Fruit fly (Drosophila melanogaster): ENCODE results near the gene mthl10.

mthl10 gene

dm6 chr3L:346656-347640 lies 4.2 kb upstream of the mthl10 start, which contains the start of gene mth:
TSS of gene mth (minus strand) at chr3L:346957.
- TF ChIP-seq ey (GFP tag; optimal IDR thresholded peaks at IDR 0.05) (peak; percentile 20), lola (GFP tag; optimal IDR thresholded peaks at IDR 0.05) (no peak), HLH106 (tag; optimal IDR thresholded peaks at IDR 0.05) (peak; percentile 62), psq (GFP tag; optimal IDR thresholded peaks at IDR 0.05) (no peak), tai (GFP tag; optimal IDR thresholded peaks at IDR 0.05) (no peak), Hnf4 (GFP tag; optimal IDR thresholded peaks at IDR 0.05) (peak; percentile 63), dsf (GFP tag; optimal IDR thresholded peaks at IDR 0.05; ENCODE audit: borderline replicate concordance) (peak; percentile 60), Vsx2 (GFP tag; optimal IDR thresholded peaks at IDR 0.05; ENCODE audit: partially characterized antibody) (no peak), sv (GFP tag; optimal IDR thresholded peaks at IDR 0.05) (peak; percentile 21), rgr (GFP tag; optimal IDR thresholded peaks at IDR 0.05) (peak; percentile 44), Myc (optimal IDR thresholded peaks at IDR 0.05) (no peak), Hr78 (GFP tag; optimal IDR thresholded peaks at IDR 0.05) (peak; percentile 42), CG32264 (GFP tag; optimal IDR thresholded peaks at IDR 0.05) (peak; percentile 22), brk (GFP tag; optimal IDR thresholded peaks at IDR 0.05) (peak; percentile 28), Dif (GFP tag; optimal IDR thresholded peaks at IDR 0.05; ENCODE audit: partially characterized antibody) (no peak), foxo (GFP tag; optimal IDR thresholded peaks at IDR 0.05) (peak in 1 of 2 experiments; percentile 62), Sp1 (GFP tag; optimal IDR thresholded peaks at IDR 0.05) (peak; percentile 41), dmrt93B (GFP tag; optimal IDR thresholded peaks at IDR 0.05) (peak; percentile 6), CG9705 (GFP tag; optimal IDR thresholded peaks at IDR 0.05) (peak; percentile 47), fru (GFP tag; optimal IDR thresholded peaks at IDR 0.05) (peak; percentile 53), h (GFP tag; optimal IDR thresholded peaks at IDR 0.05) (peak; percentile 37), OdsH (GFP tag; optimal IDR thresholded peaks at IDR 0.05) (no peak), CrebA (GFP tag; optimal IDR thresholded peaks at IDR 0.05; ENCODE audit: borderline replicate concordance) (no peak), br (GFP tag; optimal IDR thresholded peaks at IDR 0.05) (peak; percentile 38), N (GFP tag; optimal IDR thresholded peaks at IDR 0.05) (peak; percentile 75), Jra (GFP tag; optimal IDR thresholded peaks at IDR 0.05) (peak; percentile 61), woc (GFP tag; optimal IDR thresholded peaks at IDR 0.05) (peak; percentile 73), Rel (GFP tag; optimal IDR thresholded peaks at IDR 0.05) (peak; percentile 16), Rel (tag; optimal IDR thresholded peaks at IDR 0.05) (peak; percentile 25), GATAd (GFP tag; optimal IDR thresholded peaks at IDR 0.05) (no peak), Dfd (GFP tag; optimal IDR thresholded peaks at IDR 0.05) (no peak)

- peak; percentile 12 for TF ChIP-seq tai (GFP tag; optimal IDR thresholded peaks at IDR 0.05)
- no peak for TF ChIP-seq Myc (optimal IDR thresholded peaks at IDR 0.05)
These were observed 601 bp upstream of the mthl10 start for dm6 chr3L:343316-343715.

- TF ChIP-seq h (GFP tag; optimal IDR thresholded peaks at IDR 0.05) (peak; percentile 31), Hr83 (GFP tag; optimal IDR thresholded peaks at IDR 0.05; ENCODE audit: poor library complexity, severe bottlenecking) (peak; percentile 7), Rel (GFP tag; optimal IDR thresholded peaks at IDR 0.05) (no peak), Rel (tag; optimal IDR thresholded peaks at IDR 0.05) (peak; percentile 92), Sp1 (GFP tag; optimal IDR thresholded peaks at IDR 0.05) (peak; percentile 13), foxo (GFP tag; optimal IDR thresholded peaks at IDR 0.05) (no peak), ey (GFP tag; optimal IDR thresholded peaks at IDR 0.05) (no peak)
These were observed 1.5 kb downstream of the mthl10 start for dm6 chr3L:341052-341852.

dm6 chr3L:340569-340968 lies 2.1 kb downstream of the mthl10 start:
- no peak for TF ChIP-seq sv (GFP tag; optimal IDR thresholded peaks at IDR 0.05)
- no peak for TF ChIP-seq psq (GFP tag; optimal IDR thresholded peaks at IDR 0.05)
- no peak for TF ChIP-seq CG32264 (GFP tag; optimal IDR thresholded peaks at IDR 0.05)
- no peak for TF ChIP-seq Hr78 (GFP tag; optimal IDR thresholded peaks at IDR 0.05)
- no peak for TF ChIP-seq CrebA (GFP tag; optimal IDR thresholded peaks at IDR 0.05; ENCODE audit: borderline replicate concordance)
- no peak for TF ChIP-seq HLH106 (tag; optimal IDR thresholded peaks at IDR 0.05)
- TF ChIP-seq Vsx2 (GFP tag; optimal IDR thresholded peaks at IDR 0.05; ENCODE audit: partially characterized antibody), result no peak
- no peak for TF ChIP-seq jim (GFP tag; optimal IDR thresholded peaks at IDR 0.05)
- TF ChIP-seq brk (GFP tag; optimal IDR thresholded peaks at IDR 0.05), result no peak
- no peak for TF ChIP-seq GATAd (GFP tag; optimal IDR thresholded peaks at IDR 0.05)
- TF ChIP-seq CG9705 (GFP tag; optimal IDR thresholded peaks at IDR 0.05), result no peak
- no peak for TF ChIP-seq Abd-B (GFP tag; optimal IDR thresholded peaks at IDR 0.05)
- TF ChIP-seq br (GFP tag; optimal IDR thresholded peaks at IDR 0.05), result no peak
- TF ChIP-seq rgr (GFP tag; optimal IDR thresholded peaks at IDR 0.05), result no peak

All from whole organism, wandering third instar larva.